Fruit fly (Drosophila melanogaster) whole organism, prepupa: ENCODE measurements around the gene Art8.

ENCODE experiments used
- CG10631 ChIP-seq: fragments of 200-800 bp; sonication (Bioruptor generic); optimal IDR thresholded peaks from 2 replicates; lab custom pipeline; 2016; ENCODE audit warnings: missing biosample characterization, missing genetic modification characterization
- CG10669 ChIP-seq: fragments of 200-800 bp; sonication (Bioruptor generic); optimal IDR thresholded peaks from 3 replicates; lab custom pipeline; 2018; ENCODE audit warnings: missing biosample characterization, mild to moderate bottlenecking, missing genetic modification characterization, moderate library complexity
- CG11294 ChIP-seq: fragments of 200-800 bp; sonication (Bioruptor generic); IDR thresholded peaks from 2 replicates; pipeline ENCODE4 v1.3.6; 2022; ENCODE audit warnings: missing biosample characterization, missing genetic modification characterization
- CG11762 ChIP-seq: fragments of 200-800 bp; sonication (Bioruptor generic); optimal IDR thresholded peaks from 3 replicates; lab custom pipeline; 2016; ENCODE audit warnings: missing biosample characterization, missing genetic modification characterization; ENCODE audit not compliant: insufficient read depth
- CG1621 ChIP-seq: fragments of 200-800 bp; sonication (Bioruptor generic); optimal IDR thresholded peaks from 3 replicates; lab custom pipeline; 2018; ENCODE audit warnings: missing biosample characterization, mild to moderate bottlenecking, missing genetic modification characterization
- CG16779 ChIP-seq: fragments of 200-800 bp; sonication (Bioruptor generic); optimal IDR thresholded peaks from 3 replicates; lab custom pipeline; 2017; ENCODE audit warnings: missing biosample characterization, mild to moderate bottlenecking, missing genetic modification characterization
- CG3032 ChIP-seq: fragments of 200-800 bp; optimal IDR thresholded peaks from 2 replicates; lab custom pipeline; 2019; ENCODE audit warnings: missing biosample characterization, mild to moderate bottlenecking, missing genetic modification characterization, moderate library complexity
- CG31627 ChIP-seq: fragments of 200-800 bp; sonication (Bioruptor generic); optimal IDR thresholded peaks from 3 replicates; lab custom pipeline; 2016; ENCODE audit warnings: missing biosample characterization, missing genetic modification characterization
- CG34406 ChIP-seq: fragments of 200-800 bp; sonication (Bioruptor generic); optimal IDR thresholded peaks from 3 replicates; lab custom pipeline; 2016; ENCODE audit warnings: missing biosample characterization, missing genetic modification characterization
- CG3919 ChIP-seq: fragments of 200-800 bp; sonication (Bioruptor generic); optimal IDR thresholded peaks from 3 replicates; lab custom pipeline; 2016; ENCODE audit warnings: missing biosample characterization, missing genetic modification characterization
- CG4318 ChIP-seq: fragments of 200-800 bp; sonication (Bioruptor generic); optimal IDR thresholded peaks from 3 replicates; lab custom pipeline; 2017; ENCODE audit warnings: missing biosample characterization, mild to moderate bottlenecking, missing genetic modification characterization
- CG6276 ChIP-seq: fragments of 200-800 bp; sonication (Bioruptor generic); optimal IDR thresholded peaks from 2 replicates; lab custom pipeline; 2017; ENCODE audit warnings: missing biosample characterization, mild to moderate bottlenecking, missing genetic modification characterization
- CG6792 ChIP-seq: fragments of 200-800 bp; sonication (Bioruptor generic); optimal IDR thresholded peaks from 3 replicates; lab custom pipeline; 2016; ENCODE audit warnings: missing biosample characterization, missing genetic modification characterization
- CG7368 ChIP-seq: fragments of 200-800 bp; sonication (Bioruptor generic); optimal IDR thresholded peaks from 3 replicates; lab custom pipeline; 2016; ENCODE audit warnings: missing biosample characterization, missing genetic modification characterization
- CG8319 ChIP-seq: fragments of 200-800 bp; sonication (Bioruptor generic); optimal IDR thresholded peaks from 3 replicates; lab custom pipeline; 2016; ENCODE audit warnings: missing biosample characterization, missing genetic modification characterization
- CG8632 ChIP-seq: fragments of 200-800 bp; sonication (Bioruptor generic); optimal IDR thresholded peaks from 3 replicates; lab custom pipeline; 2016; ENCODE audit warnings: missing biosample characterization, missing genetic modification characterization
- CG9139 ChIP-seq: fragments of 200-800 bp; sonication (Bioruptor generic); optimal IDR thresholded peaks from 3 replicates; lab custom pipeline; 2017; ENCODE audit warnings: missing biosample characterization, mild to moderate bottlenecking, missing genetic modification characterization
- Eip75B ChIP-seq: fragments of 200-800 bp; sonication (Bioruptor generic); optimal IDR thresholded peaks from 3 replicates; lab custom pipeline; 2016; ENCODE audit warnings: missing biosample characterization, missing genetic modification characterization
- Eip78C ChIP-seq: fragments of 200-800 bp; sonication (Bioruptor generic); peaks from one replicate; lab custom pipeline; 2016; ENCODE audit warnings: missing biosample characterization, missing genetic modification characterization
- Eip93F ChIP-seq: fragments of 200-800 bp; sonication (Bioruptor generic); optimal IDR thresholded peaks from 2 replicates; lab custom pipeline; 2016; ENCODE audit warnings: missing biosample characterization, mild to moderate bottlenecking, missing genetic modification characterization
- Hr38 ChIP-seq: sonication (Bioruptor generic); optimal IDR thresholded peaks from 2 replicates; lab custom pipeline; 2016; ENCODE audit warnings: missing biosample characterization, missing genetic modification characterization
- Hr39 ChIP-seq: fragments of 200-800 bp; sonication (Bioruptor generic); optimal IDR thresholded peaks from 2 replicates; lab custom pipeline; 2016; ENCODE audit warnings: missing biosample characterization, missing genetic modification characterization
- Met ChIP-seq: fragments of 200-800 bp; sonication (Bioruptor generic); optimal IDR thresholded peaks from 3 replicates; lab custom pipeline; 2016; ENCODE audit warnings: missing biosample characterization, missing genetic modification characterization
- OdsH ChIP-seq: fragments of 200-800 bp; sonication (Bioruptor generic); optimal IDR thresholded peaks from 3 replicates; lab custom pipeline; 2016; ENCODE audit warnings: missing biosample characterization, missing genetic modification characterization
- Sox102F ChIP-seq: fragments of 200-800 bp; sonication (Bioruptor generic); optimal IDR thresholded peaks from 2 replicates; lab custom pipeline; 2016; ENCODE audit warnings: missing biosample characterization, mild to moderate bottlenecking, missing genetic modification characterization
- Sox14 ChIP-seq: fragments of 200-800 bp; sonication (Bioruptor generic); optimal IDR thresholded peaks from 3 replicates; lab custom pipeline; 2016; ENCODE audit warnings: missing biosample characterization, missing genetic modification characterization
- Sox15 ChIP-seq: fragments of 200-800 bp; sonication (Bioruptor generic); optimal IDR thresholded peaks from 3 replicates; lab custom pipeline; 2016; ENCODE audit warnings: missing biosample characterization, missing genetic modification characterization
- achi ChIP-seq: fragments of 200-800 bp; sonication (Bioruptor generic); optimal IDR thresholded peaks from 3 replicates; lab custom pipeline; 2016; ENCODE audit warnings: missing biosample characterization, missing genetic modification characterization
- cyc ChIP-seq: fragments of 200-800 bp; sonication (Bioruptor generic); optimal IDR thresholded peaks from 3 replicates; lab custom pipeline; 2016; ENCODE audit warnings: missing biosample characterization, missing genetic modification characterization
- dsx ChIP-seq: fragments of 200-800 bp; optimal IDR thresholded peaks from 3 replicates; lab custom pipeline; 2019; ENCODE audit warnings: missing biosample characterization, mild to moderate bottlenecking, missing genetic modification characterization, moderate library complexity; ENCODE audit not compliant: poor library complexity, severe bottlenecking
- eg ChIP-seq: fragments of 200-800 bp; sonication (Bioruptor generic); IDR thresholded peaks from 3 replicates; pipeline ENCODE4 v1.3.6; 2022; ENCODE audit warnings: missing biosample characterization, missing genetic modification characterization
- esn ChIP-seq: fragments of 200-800 bp; sonication (Bioruptor generic); optimal IDR thresholded peaks from 2 replicates; lab custom pipeline; 2016; ENCODE audit warnings: missing biosample characterization, mild to moderate bottlenecking, missing genetic modification characterization, moderate library complexity
- fd85E ChIP-seq: fragments of 200-800 bp; sonication (Bioruptor generic); optimal IDR thresholded peaks from 3 replicates; lab custom pipeline; 2016; ENCODE audit warnings: missing biosample characterization, missing genetic modification characterization
- fkh ChIP-seq: fragments of 200-800 bp; sonication (Bioruptor generic); optimal IDR thresholded peaks from 3 replicates; lab custom pipeline; 2017; ENCODE audit warnings: missing biosample characterization, mild to moderate bottlenecking, missing genetic modification characterization, moderate library complexity
- lz ChIP-seq: fragments of 200-800 bp; sonication (Bioruptor generic); optimal IDR thresholded peaks from 3 replicates; lab custom pipeline; 2016; ENCODE audit warnings: missing biosample characterization, missing genetic modification characterization
- net ChIP-seq: fragments of 200-800 bp; sonication (Bioruptor generic); optimal IDR thresholded peaks from 3 replicates; lab custom pipeline; 2016; ENCODE audit warnings: missing biosample characterization, missing genetic modification characterization
- pdm3 ChIP-seq: fragments of 200-800 bp; sonication (Bioruptor generic); optimal IDR thresholded peaks from 3 replicates; lab custom pipeline; 2016; ENCODE audit warnings: missing biosample characterization, missing genetic modification characterization
- spab ChIP-seq: fragments of 200-800 bp; sonication (Bioruptor generic); optimal IDR thresholded peaks from 2 replicates; lab custom pipeline; 2017; ENCODE audit warnings: missing biosample characterization, mild to moderate bottlenecking, missing genetic modification characterization, missing genetic modification reagents
- ss ChIP-seq, 2 experiments: fragments of 200-800 bp; sonication (Bioruptor generic); optimal IDR thresholded peaks; 2 replicates in 1 of 2; 3 replicates in 1 of 2; lab custom pipeline; 2017 to 2018; ENCODE audit warnings: mild to moderate bottlenecking in 2 of 2, missing biosample characterization in 2 of 2, missing genetic modification characterization in 2 of 2, moderate library complexity in 1 of 2
- svp ChIP-seq: fragments of 200-800 bp; sonication (Bioruptor generic); peaks from one replicate; lab custom pipeline; 2016; ENCODE audit warnings: missing biosample characterization, missing genetic modification characterization
- topi ChIP-seq: fragments of 200-800 bp; sonication (Bioruptor generic); optimal IDR thresholded peaks from 3 replicates; lab custom pipeline; 2016; ENCODE audit warnings: missing biosample characterization, missing genetic modification characterization
- vri ChIP-seq: fragments of 200-800 bp; sonication (Bioruptor generic); optimal IDR thresholded peaks from 3 replicates; lab custom pipeline; 2016; ENCODE audit warnings: missing biosample characterization, mild to moderate bottlenecking, missing genetic modification characterization

The Art8 gene

DNA sequence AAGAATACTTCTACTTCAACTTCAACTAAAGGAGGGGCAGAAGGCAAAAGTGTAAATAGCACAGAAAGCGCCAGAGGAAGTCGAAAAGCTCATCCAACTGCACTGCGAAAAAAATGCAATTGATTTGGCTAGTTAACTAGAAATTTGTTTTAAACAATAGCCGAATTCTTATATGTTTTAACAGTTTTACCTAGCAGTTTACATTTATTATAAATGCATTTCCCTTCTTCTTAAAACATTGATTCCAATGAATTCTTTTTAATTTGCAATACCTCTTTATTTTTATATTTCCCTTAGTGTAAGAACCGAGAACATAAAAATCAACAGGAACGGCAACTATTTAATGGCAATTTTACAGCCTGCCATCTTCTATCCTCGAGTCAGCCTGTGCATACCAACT is 37.4 kb upstream of the Art8 start (continued):
- TF ChIP-seq ss (GFP tag; optimal IDR thresholded peaks at IDR 0.05; lab: Kevin White, UChicago): peak; percentile 13 to 27
- peak; percentile 33 for TF ChIP-seq spab (GFP tag; lab: Kevin White, UChicago)
- no peak for TF ChIP-seq Hr39 (GFP tag; lab: Kevin White, UChicago)
- no peak for TF ChIP-seq lz (GFP tag; lab: Kevin White, UChicago)
- no peak for TF ChIP-seq Sox14
- TF ChIP-seq CG6792 (GFP tag; lab: Kevin White, UChicago): no peak
- peak; percentile 49 for TF ChIP-seq CG10669 (GFP tag; lab: Kevin White, UChicago)
- peak; percentile 57 for TF ChIP-seq dsx
- TF ChIP-seq Sox102F (GFP tag; lab: Kevin White, UChicago): no peak
- TF ChIP-seq CG11762: no peak
- no peak for TF ChIP-seq CG34406 (GFP tag; lab: Kevin White, UChicago)

DNA sequence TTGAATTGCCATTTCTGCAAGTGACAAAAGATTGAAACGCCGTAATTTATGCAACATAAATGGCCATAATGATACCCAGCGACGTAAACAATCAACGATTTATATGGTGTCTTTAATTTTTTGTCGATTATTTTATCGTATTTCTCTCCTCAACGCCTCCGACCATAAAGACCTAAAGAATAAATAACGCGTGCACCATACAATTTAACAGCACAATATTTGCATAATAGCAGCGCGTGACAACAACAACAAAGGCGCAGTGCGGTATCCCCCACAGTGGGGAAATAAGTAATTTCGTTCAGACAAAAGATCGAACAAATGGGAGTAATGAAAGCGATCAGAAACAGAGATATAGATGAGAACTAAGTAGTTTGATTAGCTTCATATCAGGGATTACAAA is 35.2 kb upstream of the Art8 start:
- TF ChIP-seq CG6276 (GFP tag; lab: Kevin White, UChicago) (no peak), topi (peak; percentile 20), Sox14 (peak; percentile 1), CG7368 (GFP tag; lab: Kevin White, UChicago) (no peak), Eip93F (GFP tag; lab: Kevin White, UChicago) (peak; percentile 29), eg (no peak), CG34406 (GFP tag; lab: Kevin White, UChicago) (no peak), fkh (GFP tag; lab: Kevin White, UChicago) (peak; percentile 51), Met (peak; percentile 19), CG6792 (GFP tag; lab: Kevin White, UChicago) (no peak), cyc (GFP tag; lab: Kevin White, UChicago) (no peak), CG9139 (GFP tag; lab: Kevin White, UChicago) (no peak), CG11294 (no peak), vri (GFP tag; lab: Kevin White, UChicago) (peak; percentile 61), OdsH (GFP tag; lab: Kevin White, UChicago) (no peak), Sox102F (GFP tag; lab: Kevin White, UChicago) (peak; percentile 3)

dm6 chr2L:11045467-11045914 is 34.6 kb upstream of the Art8 start:
- TF ChIP-seq CG8319 (no peak), Eip75B (peak; percentile 5), CG4318 (GFP tag; lab: Kevin White, UChicago) (no peak), vri (GFP tag; lab: Kevin White, UChicago) (peak; percentile 35), svp (GFP tag; lab: Kevin White, UChicago) (peak; percentile 66), net (GFP tag; lab: Kevin White, UChicago) (no peak)

dm6 chr2L:11044678-11045466 is 34.0 kb upstream of the Art8 start:
- TF ChIP-seq vri (GFP tag; lab: Kevin White, UChicago) (peak; percentile 66), Sox15 (GFP tag; lab: Kevin White, UChicago) (peak; percentile 46), CG6792 (GFP tag; lab: Kevin White, UChicago) (peak; percentile 76), CG10631 (peak; percentile 67), topi (peak; percentile 67), CG7368 (GFP tag; lab: Kevin White, UChicago) (peak; percentile 4), Sox14 (peak; percentile 66), eg (peak; percentile 75; the same call in 2 of the 3 replicates), Met (peak; percentile 82), dsx (peak; percentile 48), spab (GFP tag; lab: Kevin White, UChicago) (peak; percentile 30), CG3032 (peak; percentile 5), achi (peak; percentile 63), CG31627 (GFP tag; lab: Kevin White, UChicago) (peak; percentile 83), Hr38 (GFP tag; lab: Kevin White, UChicago) (no peak), CG8632 (GFP tag; lab: Kevin White, UChicago) (peak; percentile 47), OdsH (GFP tag; lab: Kevin White, UChicago) (peak; percentile 78), Hr39 (GFP tag; lab: Kevin White, UChicago) (peak; percentile 80), pdm3 (GFP tag; lab: Kevin White, UChicago) (peak; percentile 79), CG16779 (tag; lab: Kevin White, UChicago) (peak; percentile 66), CG3919 (peak; percentile 31), esn (GFP tag; lab: Kevin White, UChicago) (peak; percentile 86), CG1621 (tag; lab: Kevin White, UChicago) (peak; percentile 39), Eip78C (GFP tag; lab: Kevin White, UChicago) (peak; percentile 79), Eip93F (GFP tag; lab: Kevin White, UChicago) (peak; percentile 66), CG4318 (GFP tag; lab: Kevin White, UChicago) (peak; percentile 25), fd85E (GFP tag; lab: Kevin White, UChicago) (peak; percentile 17)
